Worm (Caenorhabditis elegans): ENCODE measurements around the gene K01C8.2.

Gene K01C8.2

DNA sequence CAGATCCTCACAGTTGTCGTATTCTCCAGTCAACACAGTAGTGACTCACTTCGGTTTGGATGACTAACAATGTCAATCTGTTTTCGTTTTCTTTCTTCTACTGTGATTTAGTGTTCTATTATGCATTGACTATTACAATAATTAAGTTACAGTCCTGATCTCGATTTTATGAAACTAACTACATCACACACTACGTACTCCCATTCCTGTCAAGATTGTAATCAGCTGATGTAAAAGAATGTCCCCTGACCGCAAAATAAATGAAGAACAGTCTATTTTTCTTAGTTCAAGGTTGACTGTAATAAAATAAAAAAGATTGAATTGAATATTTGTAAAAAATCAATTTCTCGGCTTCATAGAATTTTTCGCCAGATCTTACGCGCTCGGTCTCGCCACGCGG is 43.9 kb downstream of the K01C8.2 start:
- TF ChIP-seq elt-4 (tag; optimal IDR thresholded peaks at IDR 0.05) (no peak), unc-55 (GFP tag; optimal IDR thresholded peaks at IDR 0.05) (no peak)

DNA sequence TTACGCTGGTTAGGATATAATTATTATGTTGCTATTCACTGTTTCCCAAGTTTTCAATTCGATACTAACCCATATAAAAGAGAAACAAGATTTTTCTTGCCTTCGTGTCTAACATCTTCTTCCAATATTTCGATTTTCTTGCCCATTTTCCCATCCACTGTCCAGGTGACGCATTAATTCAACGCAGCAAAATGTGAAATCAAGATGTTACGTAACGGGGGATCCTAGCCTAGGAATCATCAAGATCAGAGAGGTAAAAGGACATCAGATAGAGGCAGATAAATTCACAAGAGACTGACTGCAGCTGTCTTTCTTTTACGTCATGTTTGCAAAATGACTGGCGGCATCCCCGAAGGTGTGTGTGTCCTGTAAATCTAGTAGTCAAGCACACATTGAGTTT is 44.6 kb downstream of the K01C8.2 start:
- TF ChIP-seq ceh-9 (tag; optimal IDR thresholded peaks at IDR 0.05), result no peak

- TF ChIP-seq F13H6.1 (tag; optimal IDR thresholded peaks at IDR 0.05) (no peak), Y22D7AL.16 (tag; optimal IDR thresholded peaks at IDR 0.05) (no peak), gmeb-2 (tag; optimal IDR thresholded peaks at IDR 0.05) (no peak), nhr-232 (tag; optimal IDR thresholded peaks at IDR 0.05) (no peak)
Measured at ce11 chrII:8223945-8224344, 45.3 kb downstream of the K01C8.2 start.

ce11 chrII:8223422-8223821 is 45.8 kb downstream of the K01C8.2 start:
- no peak for TF ChIP-seq nhr-232 (tag; optimal IDR thresholded peaks at IDR 0.05)
- TF ChIP-seq elt-2 (tag; optimal IDR thresholded peaks at IDR 0.05), result no peak
- TF ChIP-seq pax-1 (tag; optimal IDR thresholded peaks at IDR 0.05), result peak; percentile 87
- TF ChIP-seq ceh-31 (tag; optimal IDR thresholded peaks at IDR 0.05), result peak; percentile 59
- TF ChIP-seq ceh-24 (tag; optimal IDR thresholded peaks at IDR 0.05), result no peak
- TF ChIP-seq sox-2 (GFP tag; IDR thresholded peaks at IDR 0.05), result peak; percentile 32; the same call in 1 of the 2 replicates
- TF ChIP-seq unc-42 (tag; optimal IDR thresholded peaks at IDR 0.05), result no peak
- TF ChIP-seq unc-86 (tag; optimal IDR thresholded peaks at IDR 0.05), result no peak
- no peak for TF ChIP-seq pat-9 (tag; optimal IDR thresholded peaks at IDR 0.05)

- TF ChIP-seq hlh-30 (tag; optimal IDR thresholded peaks at IDR 0.05; ENCODE audit: insufficient read depth) (peak; percentile 49), nfya-1 (tag; optimal IDR thresholded peaks at IDR 0.05) (peak; percentile 32), fax-1 (tag; optimal IDR thresholded peaks at IDR 0.05) (no peak), K09A11.1 (tag; optimal IDR thresholded peaks at IDR 0.05; ENCODE audit: insufficient read depth) (no peak), pqm-1 (tag; optimal IDR thresholded peaks at IDR 0.05) (no peak), unc-55 (GFP tag; optimal IDR thresholded peaks at IDR 0.05) (peak; percentile 30), ceh-19 (GFP tag; optimal IDR thresholded peaks at IDR 0.05) (peak; percentile 37), elt-2 (tag; optimal IDR thresholded peaks at IDR 0.05) (peak; percentile 3), ceh-31 (tag; optimal IDR thresholded peaks at IDR 0.05) (peak; percentile 6), dve-1 (tag; optimal IDR thresholded peaks at IDR 0.05) (no peak)
Measured at ce11 chrII:8222309-8223065, 46.8 kb downstream of the K01C8.2 start, which contains the start of gene dab-1. Gene dab-1, plus strand, starts transcription at chrII:8222386.

- no peak for TF ChIP-seq ets-4 (tag; optimal IDR thresholded peaks at IDR 0.05)
- TF ChIP-seq ceh-2 (tag; optimal IDR thresholded peaks at IDR 0.05), result no peak
- TF ChIP-seq T23F11.4 (GFP tag; optimal IDR thresholded peaks at IDR 0.05), result no peak
- no peak for TF ChIP-seq lin-11 (tag; optimal IDR thresholded peaks at IDR 0.05)
- TF ChIP-seq pha-2 (tag; optimal IDR thresholded peaks at IDR 0.05), result no peak
- TF ChIP-seq gmeb-2 (tag; optimal IDR thresholded peaks at IDR 0.05), result no peak
- no peak for TF ChIP-seq ceh-31 (tag; optimal IDR thresholded peaks at IDR 0.05)
- TF ChIP-seq eyg-1 (tag; optimal IDR thresholded peaks at IDR 0.05), result no peak
- TF ChIP-seq nfya-1 (tag; optimal IDR thresholded peaks at IDR 0.05), result no peak
- TF ChIP-seq ahr-1 (tag; optimal IDR thresholded peaks at IDR 0.05), result no peak
- TF ChIP-seq fkh-6 (tag; optimal IDR thresholded peaks at IDR 0.05), result no peak
- TF ChIP-seq madf-2 (tag; optimal IDR thresholded peaks at IDR 0.05), result no peak
- no peak for TF ChIP-seq zip-5 (tag; optimal IDR thresholded peaks at IDR 0.05)
- no peak for TF ChIP-seq ceh-45 (GFP tag; IDR thresholded peaks at IDR 0.05)
- no peak for TF ChIP-seq hlh-8 (tag; optimal IDR thresholded peaks at IDR 0.05)
- TF ChIP-seq sdc-2 (tag; optimal IDR thresholded peaks at IDR 0.05), result no peak
- TF ChIP-seq ceh-34 (tag; optimal IDR thresholded peaks at IDR 0.05), result no peak
- TF ChIP-seq F13H6.1 (tag; optimal IDR thresholded peaks at IDR 0.05), result no peak
- TF ChIP-seq fax-1 (tag; optimal IDR thresholded peaks at IDR 0.05), result no peak
- no peak for TF ChIP-seq che-1 (tag; optimal IDR thresholded peaks at IDR 0.05)
Measured at ce11 chrII:8220267-8220666, 49.0 kb downstream of the K01C8.2 start.

All from whole organism, late embryonic.